Fruit fly (Drosophila melanogaster) whole organism, embryonic: ENCODE results near the gene Eig71Ej.

Source experiments
- Aef1 ChIP-seq: fragments of 200-800 bp; sonication (Bioruptor generic); IDR thresholded peaks from 3 replicates; pipeline ENCODE4 v1.3.6; 2022; ENCODE audit warnings: missing biosample characterization, missing genetic modification characterization
- Asciz ChIP-seq: fragments of 200-800 bp; sonication (Bioruptor generic); optimal IDR thresholded peaks from 2 replicates; lab custom pipeline; 2017; ENCODE audit warnings: missing biosample characterization, mild to moderate bottlenecking, missing genetic modification characterization, missing genetic modification reagents
- Atf-2 ChIP-seq: fragments of 200-800 bp; sonication (Bioruptor generic); optimal IDR thresholded peaks from 2 replicates; lab custom pipeline; 2016; ENCODE audit warnings: missing biosample characterization, missing genetic modification characterization
- CG10431 ChIP-seq: fragments of 200-800 bp; sonication (Bioruptor generic); optimal IDR thresholded peaks from 3 replicates; lab custom pipeline; 2018; ENCODE audit warnings: missing biosample characterization, mild to moderate bottlenecking, missing genetic modification characterization
- CG10543 ChIP-seq: fragments of 200-800 bp; sonication (Bioruptor generic); optimal IDR thresholded peaks from 3 replicates; lab custom pipeline; 2017; ENCODE audit warnings: missing biosample characterization, mild to moderate bottlenecking, missing genetic modification characterization, moderate library complexity
- CG11723 ChIP-seq: fragments of 200-800 bp; sonication (Bioruptor generic); optimal IDR thresholded peaks from 2 replicates; lab custom pipeline; 2017; ENCODE audit warnings: missing biosample characterization, mild to moderate bottlenecking, missing genetic modification characterization
- CG12219 ChIP-seq: fragments of 200-800 bp; sonication (Bioruptor generic); optimal IDR thresholded peaks from 3 replicates; lab custom pipeline; 2018; ENCODE audit warnings: missing biosample characterization, mild to moderate bottlenecking, missing genetic modification characterization
- CG15011 ChIP-seq: fragments of 200-800 bp; sonication (Bioruptor generic); optimal IDR thresholded peaks from 3 replicates; lab custom pipeline; 2018; ENCODE audit warnings: missing biosample characterization, mild to moderate bottlenecking, missing genetic modification characterization
- CG15073 ChIP-seq: fragments of 200-800 bp; sonication (Bioruptor generic); optimal IDR thresholded peaks from 2 replicates; lab custom pipeline; 2016; ENCODE audit warnings: missing biosample characterization, missing genetic modification characterization
- CG17361 ChIP-seq: fragments of 200-800 bp; sonication (Bioruptor generic); IDR thresholded peaks from 3 replicates; pipeline ENCODE4 v1.3.6; 2022; ENCODE audit warnings: missing biosample characterization, missing genetic modification characterization
- CG17829 ChIP-seq: fragments of 200-800 bp; optimal IDR thresholded peaks from 2 replicates; lab custom pipeline; 2019; ENCODE audit warnings: missing biosample characterization, mild to moderate bottlenecking, missing genetic modification characterization, moderate library complexity
- CG1832 ChIP-seq: fragments of 200-800 bp; sonication (Bioruptor generic); optimal IDR thresholded peaks from 2 replicates; lab custom pipeline; 2017; ENCODE audit warnings: missing biosample characterization, mild to moderate bottlenecking, missing genetic modification characterization, inconsistent platforms
- D ChIP-seq, 2 experiments: fragments of 200-800 bp in 1 of 2; fragments of >200 bp in 1 of 2; sonication (Bioruptor generic) in 1 of 2; optimal IDR thresholded peaks; 2 replicates in 1 of 2; 3 replicates in 1 of 2; lab custom pipeline; 2017; ENCODE audit warnings: mild to moderate bottlenecking in 1 of 2, missing biosample characterization in 1 of 2, missing genetic modification characterization in 1 of 2, missing genetic modification reagents in 1 of 2
- Dbx ChIP-seq: fragments of 200-800 bp; sonication (Bioruptor generic); IDR thresholded peaks from 3 replicates; pipeline ENCODE4 v1.3.6; 2022; ENCODE audit warnings: missing biosample characterization, missing genetic modification characterization
- Fer3 ChIP-seq: fragments of 200-800 bp; sonication (Bioruptor generic); optimal IDR thresholded peaks from 2 replicates; lab custom pipeline; 2018; ENCODE audit warnings: missing biosample characterization, mild to moderate bottlenecking, missing genetic modification characterization, moderate library complexity
- Jarid2 ChIP-seq: fragments of 200-800 bp; sonication (Bioruptor generic); optimal IDR thresholded peaks from 3 replicates; lab custom pipeline; 2017; ENCODE audit warnings: mild to moderate bottlenecking, missing biosample characterization, missing genetic modification reagents, missing genetic modification characterization
- Oaz ChIP-seq: fragments of 200-800 bp; sonication (Bioruptor generic); IDR thresholded peaks from 2 replicates; pipeline ENCODE4 v1.3.6; 2022; ENCODE audit warnings: missing biosample characterization, missing genetic modification characterization
- PHDP ChIP-seq: fragments of 200-800 bp; sonication (Bioruptor generic); optimal IDR thresholded peaks from 3 replicates; lab custom pipeline; 2018; ENCODE audit warnings: missing biosample characterization, mild to moderate bottlenecking, missing genetic modification characterization, moderate library complexity
- Rfx ChIP-seq: fragments of 200-800 bp; sonication (Bioruptor generic); IDR thresholded peaks from 2 replicates; pipeline ENCODE4 v1.3.6; 2022; ENCODE audit warnings: missing biosample characterization, missing genetic modification characterization
- Six4 ChIP-seq: fragments of 200-800 bp; sonication (Bioruptor generic); optimal IDR thresholded peaks from 2 replicates; lab custom pipeline; 2016; ENCODE audit warnings: missing biosample characterization, missing genetic modification characterization
- br ChIP-seq: fragments of >200 bp; optimal IDR thresholded peaks from 2 replicates; lab custom pipeline; 2017
- cad ChIP-seq: fragments of >200 bp; optimal IDR thresholded peaks from 2 replicates; lab custom pipeline; 2017; ENCODE audit warnings: missing biosample characterization, missing genetic modification characterization
- cato ChIP-seq: fragments of 200-800 bp; sonication (Bioruptor generic); optimal IDR thresholded peaks from 2 replicates; lab custom pipeline; 2016; ENCODE audit warnings: missing biosample characterization, missing genetic modification characterization, borderline replicate concordance
- chm ChIP-seq: fragments of 200-800 bp; sonication (Bioruptor generic); IDR thresholded peaks from 2 replicates; pipeline ENCODE4 v1.3.6; 2022; ENCODE audit warnings: missing biosample characterization, missing genetic modification characterization
- ci ChIP-seq: fragments of 200-800 bp; sonication (Bioruptor generic); IDR thresholded peaks from 3 replicates; pipeline ENCODE4 v1.3.6; 2022; ENCODE audit warnings: missing biosample characterization, missing genetic modification characterization
- croc ChIP-seq: fragments of 200-800 bp; sonication (Bioruptor generic); conservative IDR thresholded peaks from 3 replicates; pipeline ENCODE4 v1.3.6; 2022; ENCODE audit warnings: missing biosample characterization, missing genetic modification characterization
- dm ChIP-seq: fragments of 200-800 bp; sonication (Bioruptor generic); optimal IDR thresholded peaks from 3 replicates; lab custom pipeline; 2016; ENCODE audit warnings: missing biosample characterization, missing genetic modification characterization
- en ChIP-seq: fragments of 200-800 bp; sonication (Bioruptor generic); optimal IDR thresholded peaks from 2 replicates; lab custom pipeline; 2016; ENCODE audit warnings: missing biosample characterization, missing genetic modification characterization
- eve ChIP-seq, 2 experiments: fragments of >200 bp; optimal IDR thresholded peaks; 2 replicates each; lab custom pipeline; 2017; ENCODE audit warnings: missing biosample characterization in 2 of 2, missing genetic modification characterization in 2 of 2
- fd3F ChIP-seq: fragments of 200-800 bp; sonication (Bioruptor generic); optimal IDR thresholded peaks from 2 replicates; lab custom pipeline; 2018; ENCODE audit warnings: missing biosample characterization, mild to moderate bottlenecking, missing genetic modification characterization, moderate library complexity
- fu2 ChIP-seq: fragments of 200-800 bp; sonication (Bioruptor generic); optimal IDR thresholded peaks from 2 replicates; lab custom pipeline; 2016; ENCODE audit warnings: missing biosample characterization, missing genetic modification characterization
- ham ChIP-seq: fragments of 200-800 bp; sonication (Bioruptor generic); IDR thresholded peaks from 2 replicates; pipeline ENCODE4 v1.3.6; 2022; ENCODE audit warnings: missing biosample characterization, missing genetic modification characterization
- hkb ChIP-seq, 2 experiments: fragments of 200-800 bp in 1 of 2; fragments of >200 bp in 1 of 2; sonication (Bioruptor generic) in 1 of 2; IDR thresholded peaks in 1 of 2; optimal IDR thresholded peaks in 1 of 2; 2 replicates each; pipeline versions ENCODE4 v1.3.6 to Lab custom; 2017 to 2022; ENCODE audit warnings: missing biosample characterization in 1 of 2, missing genetic modification characterization in 1 of 2
- knrl ChIP-seq: fragments of 200-800 bp; sonication (Bioruptor generic); IDR thresholded peaks from 3 replicates; pipeline ENCODE4 v1.3.6; 2022; ENCODE audit warnings: missing biosample characterization, missing genetic modification characterization; ENCODE audit not compliant: partially characterized antibody
- lab ChIP-seq: fragments of 200-800 bp; sonication (Bioruptor generic); optimal IDR thresholded peaks from 3 replicates; lab custom pipeline; 2017; ENCODE audit warnings: missing biosample characterization, missing genetic modification characterization, mild to moderate bottlenecking, moderate library complexity, missing genetic modification reagents
- lbe ChIP-seq: fragments of 200-800 bp; sonication (Bioruptor generic); optimal IDR thresholded peaks from 2 replicates; lab custom pipeline; 2016; ENCODE audit warnings: missing biosample characterization, mild to moderate bottlenecking, missing genetic modification characterization
- lov ChIP-seq, 2 experiments: fragments of 200-800 bp in 1 of 2; fragments of >200 bp in 1 of 2; sonication (Bioruptor generic) in 1 of 2; IDR thresholded peaks in 1 of 2; optimal IDR thresholded peaks in 1 of 2; 2 replicates in 1 of 2; 3 replicates in 1 of 2; pipeline versions ENCODE4 v1.3.6 to Lab custom; 2017 to 2022; ENCODE audit warnings: missing biosample characterization in 1 of 2, missing genetic modification characterization in 1 of 2
- mld ChIP-seq: fragments of 200-800 bp; sonication (Bioruptor generic); IDR thresholded peaks from 3 replicates; pipeline ENCODE4 v1.3.6; 2022; ENCODE audit warnings: missing biosample characterization, missing genetic modification characterization; ENCODE audit not compliant: partially characterized antibody
- pb ChIP-seq: fragments of 200-800 bp; sonication (Bioruptor generic); optimal IDR thresholded peaks from 3 replicates; lab custom pipeline; 2016; ENCODE audit warnings: missing biosample characterization, missing genetic modification characterization
- sc ChIP-seq, 3 experiments: fragments of >200 bp in 2 of 3; fragments of 200-800 bp in 1 of 3; sonication (Bioruptor generic) in 1 of 3; optimal IDR thresholded peaks; 2 replicates in 2 of 3; 3 replicates in 1 of 3; lab custom pipeline; 2017; ENCODE audit warnings: mild to moderate bottlenecking in 1 of 3, missing biosample characterization in 1 of 3, missing genetic modification characterization in 1 of 3, missing genetic modification reagents in 1 of 3
- seq ChIP-seq: fragments of 200-800 bp; sonication (Bioruptor generic); IDR thresholded peaks from 2 replicates; pipeline ENCODE4 v1.3.6; 2022; ENCODE audit warnings: missing biosample characterization, missing genetic modification characterization
- slbo ChIP-seq: fragments of 200-800 bp; sonication (Bioruptor generic); IDR thresholded peaks from 2 replicates; pipeline ENCODE4 v1.3.6; 2022; ENCODE audit warnings: missing biosample characterization, missing genetic modification characterization
- so ChIP-seq: fragments of 200-800 bp; sonication (Bioruptor generic); IDR thresholded peaks from 3 replicates; pipeline ENCODE4 v1.3.6; 2022; ENCODE audit warnings: missing biosample characterization, missing genetic modification characterization
- ssp ChIP-seq: fragments of 200-800 bp; sonication (Bioruptor generic); IDR thresholded peaks from 2 replicates; pipeline ENCODE4 v1.3.6; 2022; ENCODE audit warnings: missing biosample characterization, missing genetic modification characterization
- trem ChIP-seq: fragments of 200-800 bp; optimal IDR thresholded peaks from 3 replicates; lab custom pipeline; 2019; ENCODE audit warnings: missing biosample characterization, mild to moderate bottlenecking, missing genetic modification characterization, moderate library complexity
- twi ChIP-seq: fragments of 200-800 bp; optimal IDR thresholded peaks from 2 replicates; lab custom pipeline; 2019; ENCODE audit warnings: missing biosample characterization, mild to moderate bottlenecking, missing genetic modification characterization, moderate library complexity
- vvl ChIP-seq: fragments of 200-800 bp; sonication (Bioruptor generic); IDR thresholded peaks from 2 replicates; pipeline ENCODE4 v1.3.6; 2022; ENCODE audit warnings: missing biosample characterization, missing genetic modification characterization
- z ChIP-seq: fragments of 200-800 bp; sonication (Bioruptor generic); IDR thresholded peaks from 3 replicates; pipeline ENCODE4 v1.3.6; 2022; ENCODE audit warnings: missing biosample characterization, missing genetic modification characterization

Eig71Ej gene

DNA sequence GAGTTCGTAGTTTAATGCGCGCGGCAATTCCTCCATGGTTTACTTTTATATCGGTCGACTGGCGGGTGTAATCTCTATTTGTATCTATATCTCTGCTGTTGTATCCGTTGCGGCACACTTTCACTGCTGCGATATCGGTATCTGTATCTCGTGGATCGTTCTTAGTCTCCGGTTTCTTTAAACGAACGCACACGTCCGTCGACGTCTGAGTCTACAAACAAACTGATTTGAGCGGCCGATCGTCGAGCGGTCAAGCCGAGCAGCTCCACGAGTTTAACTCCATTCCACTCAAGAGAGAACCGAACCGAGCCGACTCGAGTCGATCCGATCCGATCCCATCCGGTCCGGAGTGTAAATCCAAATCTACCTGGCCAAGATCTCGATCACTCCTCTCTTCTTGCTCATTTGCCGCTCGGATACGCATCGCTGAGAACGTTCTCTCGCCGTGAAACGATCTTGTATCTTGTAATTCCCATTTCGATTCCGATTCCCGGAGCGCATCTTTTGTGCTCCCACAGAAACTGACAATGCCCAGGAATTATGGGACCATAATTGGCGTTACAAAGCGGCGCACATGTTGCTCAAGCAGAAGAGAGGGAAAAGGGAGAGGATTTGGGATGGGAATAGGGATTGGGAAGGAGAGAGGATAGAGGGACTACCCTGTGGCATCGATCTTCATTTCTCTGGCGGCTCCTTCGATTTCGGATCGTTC is 39.0 kb upstream of the Eig71Ej start, which contains the start of gene comm2 (continued):
- TF ChIP-seq CG17361 (GFP tag; lab: Robert Waterston, UW) = no peak
- no peak for TF ChIP-seq trem (tag; lab: Kevin White, UChicago)
- no peak for TF ChIP-seq Asciz
- no peak for TF ChIP-seq Oaz
- TF ChIP-seq mld (GFP tag; lab: Robert Waterston, UW) = no peak
- no peak for TF ChIP-seq seq (GFP tag; lab: Robert Waterston, UW)
- peak; percentile 99 for TF ChIP-seq Jarid2 (GFP tag; lab: Kevin White, UChicago)
- no peak for TF ChIP-seq Six4 (GFP tag; lab: Kevin White, UChicago)
- TF ChIP-seq lbe (GFP tag; lab: Kevin White, UChicago) = peak; percentile 20
- TF ChIP-seq lov (optimal IDR thresholded peaks at IDR 0.05; lab: Kevin White, UChicago) = no peak
- 0 out of 3 replicates have a peak, but pooled peaks have one; percentile 3 for TF ChIP-seq lov (GFP tag; IDR thresholded peaks at IDR 0.05; lab: Robert Waterston, UW)
- TF ChIP-seq eve (GFP tag; optimal IDR thresholded peaks at IDR 0.05; lab: Kevin White, UChicago) = no peak
- TF ChIP-seq CG17829 (tag; lab: Kevin White, UChicago) = peak; percentile 43
- no peak for TF ChIP-seq hkb (optimal IDR thresholded peaks at IDR 0.05; lab: Kevin White, UChicago)
- 0 out of 2 replicates have a peak, but pooled peaks have one; percentile 14 for TF ChIP-seq hkb (GFP tag; IDR thresholded peaks at IDR 0.05; lab: Robert Waterston, UW)
- TF ChIP-seq fd3F = no peak
- TF ChIP-seq D (optimal IDR thresholded peaks at IDR 0.05; lab: Kevin White, UChicago) = peak; percentile 93
- TF ChIP-seq D (GFP tag; optimal IDR thresholded peaks at IDR 0.05; lab: Kevin White, UChicago) = no peak
- no peak for TF ChIP-seq CG10431 (GFP tag; lab: Kevin White, UChicago)
- TF ChIP-seq fu2 (GFP tag; lab: Kevin White, UChicago) = no peak
- no peak for TF ChIP-seq br (lab: Kevin White, UChicago)
- TF ChIP-seq ham = no peak
- 0 out of 3 replicates have a peak, but pooled peaks have one; percentile 20 for TF ChIP-seq Dbx (GFP tag; lab: Robert Waterston, UW)
- peak; percentile 76 for TF ChIP-seq twi (tag; lab: Kevin White, UChicago)
- peak; percentile 55; the same call in 1 of the 3 replicates for TF ChIP-seq ci (GFP tag; lab: Robert Waterston, UW)
- TF ChIP-seq cad = no peak
- TF ChIP-seq Rfx (GFP tag; lab: Robert Waterston, UW) = no peak
- TF ChIP-seq cato (GFP tag; lab: Kevin White, UChicago) = no peak
- TF ChIP-seq so (GFP tag; lab: Robert Waterston, UW) = peak; percentile 46; the same call in 2 of the 3 replicates
- TF ChIP-seq slbo = no peak
- TF ChIP-seq Aef1 (GFP tag; lab: Robert Waterston, UW) = no peak
- no peak for TF ChIP-seq sc (optimal IDR thresholded peaks at IDR 0.05; lab: Kevin White, UChicago)
- TF ChIP-seq sc (GFP tag; optimal IDR thresholded peaks at IDR 0.05; lab: Kevin White, UChicago) = no peak
- TF ChIP-seq Atf-2 (GFP tag; lab: Kevin White, UChicago) = no peak
- no peak for TF ChIP-seq CG15011 (GFP tag; lab: Kevin White, UChicago)
- TF ChIP-seq PHDP (tag; lab: Kevin White, UChicago) = no peak
- no peak for TF ChIP-seq CG15073 (GFP tag; lab: Kevin White, UChicago)
- no peak for TF ChIP-seq ssp (GFP tag; lab: Robert Waterston, UW)
- no peak for TF ChIP-seq CG11723 (GFP tag; lab: Kevin White, UChicago)
- TF ChIP-seq vvl = peak; percentile 63; the same call in 1 of the 2 replicates
- no peak for TF ChIP-seq dm (GFP tag; lab: Kevin White, UChicago)
- no peak for TF ChIP-seq en (GFP tag; lab: Kevin White, UChicago)
- no peak for TF ChIP-seq CG10543
- no peak for TF ChIP-seq CG12219 (GFP tag; lab: Kevin White, UChicago)
- TF ChIP-seq chm (GFP tag; lab: Robert Waterston, UW) = peak; percentile 88
- TF ChIP-seq Fer3 = no peak
- no peak for TF ChIP-seq croc (GFP tag; lab: Robert Waterston, UW)
- no peak; the same call in 2 of the 3 replicates for TF ChIP-seq knrl
- peak; percentile 99 for TF ChIP-seq z (GFP tag; lab: Robert Waterston, UW)
- no peak for TF ChIP-seq pb
- no peak for TF ChIP-seq CG1832 (GFP tag; lab: Kevin White, UChicago)
- no peak for TF ChIP-seq lab
